Worm (Caenorhabditis elegans) whole organism, late embryonic: Measurements from ENCODE around the gene C39D10.2.

Source experiments
- ceh-19 ChIP-seq: fragments of 200-800 bp; sonication (Bioruptor generic); optimal IDR thresholded peaks from 2 replicates; lab custom pipeline; 2018; ENCODE audit warnings: mild to moderate bottlenecking, missing genetic modification characterization, missing compliant biosample characterization

Gene C39D10.2

DNA sequence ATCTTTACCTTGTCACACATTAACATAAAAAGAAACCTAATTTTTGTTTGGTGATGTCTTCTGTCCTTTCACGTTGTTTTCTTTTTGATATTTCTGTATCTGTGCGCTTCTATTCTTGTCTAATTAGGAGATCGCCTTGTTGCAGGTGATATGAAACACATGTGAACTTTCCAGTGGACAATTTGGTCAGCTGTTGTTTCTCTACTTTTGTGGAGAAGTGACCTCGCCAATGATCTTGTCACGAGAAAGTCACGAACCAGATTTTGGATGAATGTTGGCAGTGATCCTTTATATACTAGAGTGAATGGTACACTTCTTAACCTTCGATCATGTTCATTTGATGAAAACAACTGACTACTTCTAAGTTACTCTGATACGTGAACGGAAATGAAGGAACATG is 43.4 kb downstream of the C39D10.2 start (continued):
- TF ChIP-seq ceh-19 (GFP tag; lab: Kevin White, UChicago): no peak
